Worm (Caenorhabditis elegans) whole organism, early embryonic: ENCODE data around the gene srr-7.

Experiments used
- ama-1 ChIP-seq: fragments of 150-350 bp; optimal IDR thresholded peaks from 2 replicates; lab custom pipeline; 2014
- ets-7 ChIP-seq: sonication (generic microtip); optimal IDR thresholded peaks from 2 replicates; lab custom pipeline; 2016; ENCODE audit warnings: missing genotype, missing genetic modification characterization, missing compliant biosample characterization
- scrt-1 ChIP-seq: fragments of 200-800 bp; sonication (Bioruptor generic); IDR thresholded peaks from 2 replicates; pipeline ENCODE4 v1.3.6; 2022; ENCODE audit warnings: missing genetic modification characterization, missing compliant biosample characterization
- sea-1 ChIP-seq: fragments of 200-800 bp; sonication (Bioruptor generic); conservative IDR thresholded peaks from 2 replicates; pipeline ENCODE4 v1.3.6; 2022; ENCODE audit warnings: missing genetic modification characterization, missing compliant biosample characterization

DNA sequence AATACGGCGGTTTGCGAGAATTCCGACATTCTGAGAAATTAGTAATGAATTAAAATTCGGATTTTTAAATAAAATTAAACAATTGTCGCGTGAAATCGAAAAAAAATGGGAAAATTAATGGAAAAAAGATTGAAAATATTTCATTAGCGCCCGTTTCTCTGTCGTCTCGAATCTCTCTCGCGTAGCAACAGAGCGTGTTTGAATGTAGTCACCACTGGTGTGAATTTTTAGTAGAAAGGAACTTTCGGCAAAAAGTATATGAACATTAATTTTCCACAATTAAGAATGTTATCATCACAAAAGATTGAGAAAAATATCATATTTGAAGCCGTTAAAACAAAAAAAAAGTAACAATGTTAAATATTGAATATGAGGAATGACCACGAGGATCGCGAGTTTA, 8.7 kb downstream of the srr-7 start, which contains the start of gene aipl-1:
- TF ChIP-seq ama-1 (lab: Kevin White, UChicago) (no peak), sea-1 (no peak), ets-7 (tag; lab: Kevin White, UChicago) (no peak), scrt-1 (GFP tag; lab: Robert Waterston, UW) (no peak)
